Fruit fly (Drosophila melanogaster): ENCODE results near the gene CecC.

CecC gene

DNA sequence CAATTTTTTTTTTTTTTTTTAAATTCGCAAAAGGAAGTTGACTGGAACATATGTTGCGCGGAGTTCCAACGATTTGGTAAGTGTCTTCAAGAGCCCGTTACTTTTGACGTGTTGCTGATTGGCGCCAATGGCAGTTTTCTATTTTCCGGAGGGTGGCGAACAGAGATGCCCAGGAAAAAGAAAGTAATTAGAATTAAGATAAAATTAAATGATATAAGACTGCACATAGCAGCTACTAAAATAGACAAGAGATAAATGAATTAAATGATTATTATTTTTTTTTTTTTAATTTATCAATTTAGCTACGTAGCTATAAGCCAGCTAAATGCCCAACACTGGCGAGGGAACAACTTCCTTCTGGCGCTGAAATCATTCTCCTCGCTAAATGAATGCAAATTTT is 6.0 kb downstream of the CecC start (continued):
- TF ChIP-seq hkb (optimal IDR thresholded peaks at IDR 0.05): no peak
- peak; percentile 59; the same call in 1 of the 2 replicates for TF ChIP-seq hkb (GFP tag; IDR thresholded peaks at IDR 0.05)
- TF ChIP-seq esg (GFP tag; conservative IDR thresholded peaks at IDR 0.05): 0 out of 2 replicates have a peak, but pooled peaks have one; percentile 18
- TF ChIP-seq mam (GFP tag; optimal IDR thresholded peaks at IDR 0.05): no peak
- TF ChIP-seq Dek (tag; optimal IDR thresholded peaks at IDR 0.05): no peak
- TF ChIP-seq Scr (GFP tag; IDR thresholded peaks at IDR 0.05; ENCODE audit: partially characterized antibody): no peak
- peak; percentile 41 for TF ChIP-seq CG7839 (tag; optimal IDR thresholded peaks at IDR 0.05)
- TF ChIP-seq ci (GFP tag; IDR thresholded peaks at IDR 0.05): peak; percentile 60; the same call in 1 of the 3 replicates
- no peak for TF ChIP-seq twi (tag; optimal IDR thresholded peaks at IDR 0.05)
- peak; percentile 26 for TF ChIP-seq PHDP (tag; optimal IDR thresholded peaks at IDR 0.05)
- peak; percentile 19 for TF ChIP-seq CG8388 (GFP tag; optimal IDR thresholded peaks at IDR 0.05)
- peak; percentile 16 for TF ChIP-seq trem (tag; optimal IDR thresholded peaks at IDR 0.05)
- peak in 1 of 2 experiments; percentile 51 for TF ChIP-seq bsh (GFP tag; optimal IDR thresholded peaks at IDR 0.05)
- no peak for TF ChIP-seq CG6683 (GFP tag; optimal IDR thresholded peaks at IDR 0.05)
- no peak for TF ChIP-seq pita (GFP tag; optimal IDR thresholded peaks at IDR 0.05)
- TF ChIP-seq dmrt11E (tag; optimal IDR thresholded peaks at IDR 0.05): peak; percentile 63
- TF ChIP-seq CG1832 (GFP tag; optimal IDR thresholded peaks at IDR 0.05): no peak
- peak; percentile 14 for TF ChIP-seq CG13775 (GFP tag; optimal IDR thresholded peaks at IDR 0.05)
- TF ChIP-seq gem (tag; optimal IDR thresholded peaks at IDR 0.05): peak; percentile 56
- peak; percentile 1 for TF ChIP-seq CG2120 (GFP tag; optimal IDR thresholded peaks at IDR 0.05)
- TF ChIP-seq CG17361 (GFP tag; IDR thresholded peaks at IDR 0.05): 0 out of 3 replicates have a peak, but pooled peaks have one; percentile 20
- TF ChIP-seq vvl (GFP tag; IDR thresholded peaks at IDR 0.05): peak; percentile 46; the same call in 1 of the 2 replicates
- TF ChIP-seq sima (GFP tag; optimal IDR thresholded peaks at IDR 0.05): no peak
- TF ChIP-seq CG2678 (tag; optimal IDR thresholded peaks at IDR 0.05): peak; percentile 27
- TF ChIP-seq CG9215 (GFP tag; IDR thresholded peaks at IDR 0.05): no peak
- TF ChIP-seq CG14014 (GFP tag; IDR thresholded peaks at IDR 0.05): peak; percentile 19; the same call in 1 of the 2 replicates
- TF ChIP-seq CG11504 (tag; optimal IDR thresholded peaks at IDR 0.05): peak; percentile 34
- TF ChIP-seq CG7271 (tag; optimal IDR thresholded peaks at IDR 0.05): no peak
- TF ChIP-seq CG6765 (GFP tag; optimal IDR thresholded peaks at IDR 0.05): no peak
- TF ChIP-seq Antp (GFP tag; optimal IDR thresholded peaks at IDR 0.05): no peak
- peak; percentile 25; the same call in 1 of the 2 replicates for TF ChIP-seq slbo (GFP tag; IDR thresholded peaks at IDR 0.05)
- peak; percentile 41 for TF ChIP-seq unpg (GFP tag; optimal IDR thresholded peaks at IDR 0.05)
- TF ChIP-seq CG6272 (GFP tag; IDR thresholded peaks at IDR 0.05): no peak
- no peak for TF ChIP-seq Dll (GFP tag; IDR thresholded peaks at IDR 0.05; ENCODE audit: partially characterized antibody)
- TF ChIP-seq CG10959 (GFP tag; IDR thresholded peaks at IDR 0.05): peak; percentile 23; the same call in 1 of the 2 replicates
- no peak for TF ChIP-seq ab (GFP tag; optimal IDR thresholded peaks at IDR 0.05)
- TF ChIP-seq grau (tag; optimal IDR thresholded peaks at IDR 0.05): peak; percentile 18
- TF ChIP-seq CG11695 (GFP tag; IDR thresholded peaks at IDR 0.05): 0 out of 3 replicates have a peak, but pooled peaks have one; percentile 42
- TF ChIP-seq Ssrp (tag; optimal IDR thresholded peaks at IDR 0.05): peak; percentile 18
- no peak for TF ChIP-seq CG4617 (GFP tag; optimal IDR thresholded peaks at IDR 0.05; ENCODE audit: borderline replicate concordance)
- TF ChIP-seq zen (tag; optimal IDR thresholded peaks at IDR 0.05): peak; percentile 47
- no peak for TF ChIP-seq zfh2 (GFP tag; optimal IDR thresholded peaks at IDR 0.05)
- no peak for TF ChIP-seq pan (optimal IDR thresholded peaks at IDR 0.05)
- TF ChIP-seq pan (GFP tag; optimal IDR thresholded peaks at IDR 0.05 in 1 of 2, IDR thresholded peaks at IDR 0.05 in 1 of 2): peak in 1 of 2 experiments; percentile 50
- peak in 1 of 2 experiments; percentile 19 for TF ChIP-seq Hr51 (GFP tag; optimal IDR thresholded peaks at IDR 0.05)
- 0 out of 2 replicates have a peak, but pooled peaks have one; percentile 13 for TF ChIP-seq HLH3B (GFP tag; IDR thresholded peaks at IDR 0.05)
- TF ChIP-seq dysf (GFP tag; IDR thresholded peaks at IDR 0.05): 0 out of 3 replicates have a peak, but pooled peaks have one; percentile 6
- no peak for TF ChIP-seq CG18476 (GFP tag; optimal IDR thresholded peaks at IDR 0.05)
- no peak for TF ChIP-seq B-H1 (GFP tag; IDR thresholded peaks at IDR 0.05)
- TF ChIP-seq bigmax (GFP tag; optimal IDR thresholded peaks at IDR 0.05): no peak

All from whole organism, embryonic.